Fruit fly (Drosophila melanogaster): Measurements from ENCODE around the gene CG11374.

DNA sequence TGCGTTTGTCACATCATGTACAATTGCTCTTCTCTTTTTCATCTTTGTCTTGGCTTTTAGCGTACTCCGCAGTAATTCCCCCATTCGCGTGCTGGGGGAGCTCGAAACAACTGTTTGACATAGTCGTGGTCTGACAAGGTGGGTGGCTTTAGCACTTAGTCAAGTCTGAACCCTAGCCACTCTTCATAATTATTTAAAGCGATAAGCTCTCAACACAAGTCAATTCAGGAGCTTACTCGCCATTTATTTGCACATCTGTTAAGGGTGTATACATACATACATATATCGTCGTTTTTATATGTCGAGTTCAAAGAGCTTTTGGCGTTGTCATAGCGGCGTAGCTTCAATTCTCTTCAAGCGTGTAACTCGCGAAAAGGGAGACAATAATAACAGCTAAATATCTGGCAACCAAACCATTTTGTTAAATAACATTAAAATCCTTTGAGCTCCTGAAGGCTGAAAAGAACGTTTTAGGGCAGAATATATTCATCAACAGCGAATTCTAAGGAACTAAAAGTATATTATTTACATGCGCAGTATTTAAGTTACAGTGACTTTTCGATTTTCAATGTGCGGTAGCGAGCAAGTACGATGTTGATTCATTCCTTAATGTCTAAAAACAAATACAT lies 2.3 kb upstream of the CG11374 start:
- TF ChIP-seq CTCF (optimal IDR thresholded peaks at IDR 0.05) = no peak
- no peak for TF ChIP-seq CG8478 (optimal IDR thresholded peaks at IDR 0.05)
